Fruit fly (Drosophila melanogaster) whole organism, embryonic: ENCODE data around the gene CG9682.

Experiments used
- CG10209 ChIP-seq: fragments of 200-800 bp; sonication (Bioruptor generic); optimal IDR thresholded peaks from 3 replicates; lab custom pipeline; 2017; ENCODE audit warnings: missing biosample characterization, mild to moderate bottlenecking, missing genetic modification characterization, missing genetic modification reagents
- CG10366 ChIP-seq: fragments of 200-800 bp; sonication (Bioruptor generic); IDR thresholded peaks from 2 replicates; pipeline ENCODE4 v1.3.6; 2022; ENCODE audit warnings: missing biosample characterization, missing genetic modification characterization
- CG10462 ChIP-seq: fragments of 200-800 bp; sonication (Bioruptor generic); optimal IDR thresholded peaks from 2 replicates; lab custom pipeline; 2016; ENCODE audit warnings: missing biosample characterization, missing genetic modification characterization
- CG12104 ChIP-seq: fragments of 200-800 bp; sonication (Bioruptor generic); optimal IDR thresholded peaks from 3 replicates; lab custom pipeline; 2016; ENCODE audit warnings: missing biosample characterization, missing genetic modification characterization
- CG14710 ChIP-seq: fragments of 200-800 bp; sonication (Bioruptor generic); optimal IDR thresholded peaks from 3 replicates; lab custom pipeline; 2019; ENCODE audit warnings: missing biosample characterization, mild to moderate bottlenecking, missing genetic modification characterization, moderate library complexity
- CG15601 ChIP-seq: fragments of 200-800 bp; sonication (Bioruptor generic); optimal IDR thresholded peaks from 3 replicates; lab custom pipeline; 2019; ENCODE audit warnings: missing biosample characterization, mild to moderate bottlenecking, missing genetic modification characterization, moderate library complexity
- CG18262 ChIP-seq: fragments of 200-800 bp; optimal IDR thresholded peaks from 3 replicates; lab custom pipeline; 2019; ENCODE audit warnings: missing biosample characterization, mild to moderate bottlenecking, missing genetic modification characterization, moderate library complexity
- CG2116 ChIP-seq: fragments of 200-800 bp; sonication (Bioruptor generic); optimal IDR thresholded peaks from 3 replicates; lab custom pipeline; 2018; ENCODE audit warnings: missing biosample characterization, mild to moderate bottlenecking, missing genetic modification characterization
- CG2120 ChIP-seq: fragments of 200-800 bp; sonication (Bioruptor generic); optimal IDR thresholded peaks from 3 replicates; lab custom pipeline; 2016; ENCODE audit warnings: missing biosample characterization, missing genetic modification characterization
- CG2199 ChIP-seq: fragments of 200-800 bp; sonication (Bioruptor generic); IDR thresholded peaks from 3 replicates; pipeline ENCODE4 v1.3.6; 2022; ENCODE audit warnings: missing biosample characterization, missing genetic modification characterization
- CG2712 ChIP-seq: fragments of 200-800 bp; optimal IDR thresholded peaks from 3 replicates; lab custom pipeline; 2019; ENCODE audit warnings: missing biosample characterization, mild to moderate bottlenecking, missing genetic modification characterization, moderate library complexity
- CG33557 ChIP-seq: fragments of 200-800 bp; sonication (Bioruptor generic); optimal IDR thresholded peaks from 2 replicates; lab custom pipeline; 2019; ENCODE audit warnings: missing biosample characterization, mild to moderate bottlenecking, missing genetic modification characterization, moderate library complexity
- CG34376 ChIP-seq: fragments of 200-800 bp; sonication (Bioruptor generic); optimal IDR thresholded peaks from 2 replicates; lab custom pipeline; 2018; ENCODE audit warnings: missing biosample characterization, mild to moderate bottlenecking, missing genetic modification characterization
- CG3847 ChIP-seq: fragments of 200-800 bp; sonication (Bioruptor generic); IDR thresholded peaks from 2 replicates; pipeline ENCODE4 v1.3.6; 2022; ENCODE audit warnings: missing biosample characterization, missing genetic modification characterization
- CG4328 ChIP-seq: fragments of 200-800 bp; sonication (Bioruptor generic); optimal IDR thresholded peaks from 3 replicates; lab custom pipeline; 2017; ENCODE audit warnings: missing biosample characterization, missing genetic modification reagents, missing genetic modification characterization
- CG43689 ChIP-seq: fragments of 200-800 bp; sonication (Bioruptor generic); IDR thresholded peaks from 2 replicates; pipeline ENCODE4 v1.3.6; 2022; ENCODE audit warnings: missing biosample characterization, missing genetic modification characterization
- CG7928 ChIP-seq: fragments of 200-800 bp; sonication (Bioruptor generic); optimal IDR thresholded peaks from 2 replicates; lab custom pipeline; 2017; ENCODE audit warnings: missing biosample characterization, mild to moderate bottlenecking, missing genetic modification characterization
- CG9876 ChIP-seq: fragments of 200-800 bp; sonication (Bioruptor generic); optimal IDR thresholded peaks from 2 replicates; lab custom pipeline; 2016; ENCODE audit warnings: missing biosample characterization, missing genetic modification characterization
- D19B ChIP-seq: fragments of 200-800 bp; sonication (Bioruptor generic); optimal IDR thresholded peaks from 2 replicates; lab custom pipeline; 2017; ENCODE audit warnings: missing biosample characterization, mild to moderate bottlenecking, missing genetic modification characterization
- Deaf1 ChIP-seq: fragments of 200-800 bp; optimal IDR thresholded peaks from 3 replicates; lab custom pipeline; 2019; ENCODE audit warnings: missing biosample characterization, mild to moderate bottlenecking, missing genetic modification characterization, moderate library complexity
- Dll ChIP-seq: fragments of 200-800 bp; sonication (Bioruptor generic); IDR thresholded peaks from 4 replicates; pipeline ENCODE4 v1.3.6; 2022; ENCODE audit warnings: missing biosample characterization, missing genetic modification characterization; ENCODE audit not compliant: partially characterized antibody
- Dref ChIP-seq: fragments of 200-800 bp; sonication (Bioruptor generic); IDR thresholded peaks from 2 replicates; pipeline ENCODE4 v1.3.6; 2022; ENCODE audit warnings: missing biosample characterization, missing genetic modification characterization
- Drgx ChIP-seq: fragments of 200-800 bp; sonication (Bioruptor generic); IDR thresholded peaks from 2 replicates; pipeline ENCODE4 v1.3.6; 2022; ENCODE audit warnings: missing biosample characterization, missing genetic modification characterization
- Fer3 ChIP-seq: fragments of 200-800 bp; sonication (Bioruptor generic); optimal IDR thresholded peaks from 2 replicates; lab custom pipeline; 2018; ENCODE audit warnings: missing biosample characterization, mild to moderate bottlenecking, missing genetic modification characterization, moderate library complexity
- H2.0 ChIP-seq: fragments of 200-800 bp; sonication (Bioruptor generic); IDR thresholded peaks from 2 replicates; pipeline ENCODE4 v1.3.6; 2022; ENCODE audit warnings: missing biosample characterization, missing genetic modification characterization
- HmgD ChIP-seq: fragments of 200-800 bp; sonication (Bioruptor generic); optimal IDR thresholded peaks from 3 replicates; lab custom pipeline; 2016; ENCODE audit warnings: missing biosample characterization, missing genetic modification characterization
- Hr39 ChIP-seq: fragments of >200 bp; optimal IDR thresholded peaks from 2 replicates; lab custom pipeline; 2017
- Med ChIP-seq: fragments of 200-800 bp; sonication (Bioruptor generic); peaks from one replicate; lab custom pipeline; 2016; ENCODE audit warnings: missing biosample characterization, missing genetic modification characterization, mild to moderate bottlenecking, inconsistent platforms, moderate library complexity
- Pdp1 ChIP-seq, 2 experiments: fragments of 200-800 bp; sonication (Bioruptor generic); optimal IDR thresholded peaks; 3 replicates each; lab custom pipeline; 2016; ENCODE audit warnings: missing biosample characterization in 2 of 2, missing genetic modification characterization in 2 of 2, mild to moderate bottlenecking in 1 of 2, moderate library complexity in 1 of 2
- Rfx ChIP-seq: fragments of 200-800 bp; sonication (Bioruptor generic); IDR thresholded peaks from 2 replicates; pipeline ENCODE4 v1.3.6; 2022; ENCODE audit warnings: missing biosample characterization, missing genetic modification characterization
- Stat92E ChIP-seq, 3 experiments: fragments of >200 bp in 2 of 3; fragments of 200-800 bp in 1 of 3; sonication (Bioruptor generic) in 1 of 3; optimal IDR thresholded peaks; 2 replicates each; lab custom pipeline; 2017 to 2019; ENCODE audit warnings: missing biosample characterization in 3 of 3, missing genetic modification characterization in 3 of 3, mild to moderate bottlenecking in 1 of 3, moderate library complexity in 1 of 3
- Xbp1 ChIP-seq: fragments of 200-800 bp; sonication (Bioruptor generic); optimal IDR thresholded peaks from 3 replicates; lab custom pipeline; 2016; ENCODE audit warnings: missing biosample characterization, mild to moderate bottlenecking, missing genetic modification characterization
- ap ChIP-seq: fragments of 200-800 bp; sonication (Bioruptor generic); IDR thresholded peaks from 2 replicates; pipeline ENCODE4 v1.3.6; 2022; ENCODE audit warnings: missing biosample characterization, missing genetic modification characterization
- ase ChIP-seq: fragments of 200-800 bp; sonication (Bioruptor generic); IDR thresholded peaks from 3 replicates; pipeline ENCODE4 v1.3.6; 2022; ENCODE audit warnings: missing biosample characterization, missing genetic modification characterization
- bab2 ChIP-seq: fragments of 200-800 bp; sonication (Bioruptor generic); optimal IDR thresholded peaks from 2 replicates; lab custom pipeline; 2016; ENCODE audit warnings: missing biosample characterization, missing genetic modification characterization
- chn ChIP-seq: fragments of 200-800 bp; sonication (Bioruptor generic); optimal IDR thresholded peaks from 2 replicates; lab custom pipeline; 2016; ENCODE audit warnings: missing biosample characterization, missing genetic modification characterization
- crc ChIP-seq: fragments of 200-800 bp; sonication (Bioruptor generic); optimal IDR thresholded peaks from 2 replicates; lab custom pipeline; 2016; ENCODE audit warnings: missing biosample characterization, missing genetic modification characterization
- gce ChIP-seq: fragments of 200-800 bp; sonication (Bioruptor generic); IDR thresholded peaks from 3 replicates; pipeline ENCODE4 v1.3.6; 2022; ENCODE audit warnings: missing biosample characterization, missing genetic modification characterization
- gcm2 ChIP-seq: fragments of 200-800 bp; sonication (Bioruptor generic); optimal IDR thresholded peaks from 2 replicates; lab custom pipeline; 2016; ENCODE audit warnings: missing biosample characterization, missing genetic modification characterization
- knrl ChIP-seq: fragments of 200-800 bp; sonication (Bioruptor generic); IDR thresholded peaks from 3 replicates; pipeline ENCODE4 v1.3.6; 2022; ENCODE audit warnings: missing biosample characterization, missing genetic modification characterization; ENCODE audit not compliant: partially characterized antibody
- nau ChIP-seq: fragments of 200-800 bp; sonication (Bioruptor generic); optimal IDR thresholded peaks from 3 replicates; lab custom pipeline; 2017; ENCODE audit warnings: missing biosample characterization, mild to moderate bottlenecking, missing genetic modification characterization, missing genetic modification reagents
- scrt ChIP-seq: fragments of 200-800 bp; sonication (Bioruptor generic); optimal IDR thresholded peaks from 2 replicates; lab custom pipeline; 2018; ENCODE audit warnings: missing biosample characterization, mild to moderate bottlenecking, missing genetic modification characterization, moderate library complexity
- seq ChIP-seq: fragments of 200-800 bp; sonication (Bioruptor generic); IDR thresholded peaks from 2 replicates; pipeline ENCODE4 v1.3.6; 2022; ENCODE audit warnings: missing biosample characterization, missing genetic modification characterization
- tx ChIP-seq: fragments of 200-800 bp; sonication (Bioruptor generic); optimal IDR thresholded peaks from 2 replicates; lab custom pipeline; 2016; ENCODE audit warnings: missing biosample characterization, missing genetic modification characterization
- usp ChIP-seq: fragments of >200 bp; optimal IDR thresholded peaks from 2 replicates; lab custom pipeline; 2017; ENCODE audit warnings: missing biosample characterization, missing genetic modification characterization
- z ChIP-seq: fragments of 200-800 bp; sonication (Bioruptor generic); IDR thresholded peaks from 3 replicates; pipeline ENCODE4 v1.3.6; 2022; ENCODE audit warnings: missing biosample characterization, missing genetic modification characterization

CG9682 gene

DNA sequence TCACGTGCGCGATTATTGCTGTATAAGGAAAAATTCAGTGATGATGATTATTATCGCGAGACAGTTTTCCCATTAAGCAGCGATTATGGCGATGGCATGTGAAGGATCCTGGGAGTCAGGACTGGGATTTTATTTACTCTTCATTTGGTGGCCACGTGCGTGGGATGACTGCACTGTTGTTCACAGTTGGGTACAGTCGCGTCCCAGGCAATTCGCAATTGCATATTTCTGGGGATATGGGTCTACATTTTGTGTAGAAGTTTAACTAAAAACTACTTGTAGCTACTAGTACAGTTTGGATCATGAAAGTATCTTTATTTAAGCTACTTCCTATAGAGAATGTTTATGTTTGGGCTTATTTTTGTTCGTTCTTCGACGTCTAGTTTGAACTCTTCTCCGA, 13.7 kb upstream of the CG9682 start (continued):
- no peak for TF ChIP-seq D19B
- no peak for TF ChIP-seq gce (GFP tag; lab: Robert Waterston, UW)
- peak; percentile 32 for TF ChIP-seq Xbp1 (GFP tag; lab: Kevin White, UChicago)
- no peak for TF ChIP-seq CG34376 (GFP tag; lab: Kevin White, UChicago)
- TF ChIP-seq crc = no peak
- no peak for TF ChIP-seq Dll
- no peak for TF ChIP-seq ap (GFP tag; lab: Robert Waterston, UW)
- TF ChIP-seq Stat92E (GFP tag; optimal IDR thresholded peaks at IDR 0.05; lab: Kevin White, UChicago) = no peak
- no peak for TF ChIP-seq Fer3 (tag; lab: Kevin White, UChicago)
- TF ChIP-seq CG9876 (GFP tag; lab: Kevin White, UChicago) = no peak
- TF ChIP-seq CG18262 = no peak
- TF ChIP-seq CG4328 (GFP tag; lab: Kevin White, UChicago) = no peak
- no peak for TF ChIP-seq CG3847
- no peak for TF ChIP-seq CG14710 (tag; lab: Kevin White, UChicago)
- TF ChIP-seq nau = no peak
- TF ChIP-seq z = no peak
- TF ChIP-seq CG2199 (GFP tag; lab: Robert Waterston, UW) = peak; percentile 84; the same call in 2 of the 3 replicates
- no peak for TF ChIP-seq CG43689 (GFP tag; lab: Robert Waterston, UW)
- no peak for TF ChIP-seq seq (GFP tag; lab: Robert Waterston, UW)
- TF ChIP-seq CG33557 = no peak
- no peak for TF ChIP-seq gcm2
- TF ChIP-seq CG15601 (tag; lab: Kevin White, UChicago) = no peak
- TF ChIP-seq CG10209 (GFP tag; lab: Kevin White, UChicago) = no peak
- TF ChIP-seq Deaf1 (tag; lab: Kevin White, UChicago) = no peak
- TF ChIP-seq CG2712 = no peak
- 0 out of 2 replicates have a peak, but pooled peaks have one; percentile 17 for TF ChIP-seq H2.0 (GFP tag; lab: Robert Waterston, UW)
- no peak for TF ChIP-seq CG10366 (GFP tag; lab: Robert Waterston, UW)
- no peak for TF ChIP-seq Pdp1 (GFP tag; optimal IDR thresholded peaks at IDR 0.05; lab: Kevin White, UChicago)
- TF ChIP-seq CG2120 (GFP tag; lab: Kevin White, UChicago) = no peak
- TF ChIP-seq CG7928 (GFP tag; lab: Kevin White, UChicago) = no peak
- no peak for TF ChIP-seq HmgD (GFP tag; lab: Kevin White, UChicago)
- no peak for TF ChIP-seq Drgx (GFP tag; lab: Robert Waterston, UW)
- no peak for TF ChIP-seq ase
- no peak for TF ChIP-seq usp (GFP tag; lab: Kevin White, UChicago)
- TF ChIP-seq Dref (GFP tag; lab: Robert Waterston, UW) = no peak
- TF ChIP-seq Rfx (GFP tag; lab: Robert Waterston, UW) = peak; percentile 44; the same call in 1 of the 2 replicates
- no peak for TF ChIP-seq CG2116 (GFP tag; lab: Kevin White, UChicago)
- TF ChIP-seq tx (GFP tag; lab: Kevin White, UChicago) = no peak
- TF ChIP-seq CG12104 = no peak
- no peak for TF ChIP-seq bab2 (GFP tag; lab: Kevin White, UChicago)
- no peak for TF ChIP-seq CG10462 (GFP tag; lab: Kevin White, UChicago)
- TF ChIP-seq chn (GFP tag; lab: Kevin White, UChicago) = no peak
- TF ChIP-seq Med (GFP tag; lab: Kevin White, UChicago) = peak; percentile 39
- TF ChIP-seq Hr39 (lab: Kevin White, UChicago) = no peak
- TF ChIP-seq knrl (GFP tag; lab: Robert Waterston, UW) = no peak
- TF ChIP-seq scrt (GFP tag; lab: Kevin White, UChicago) = no peak
